Fruit fly (Drosophila melanogaster): Measurements from ENCODE around the gene CG12470.
A peak's percentile ranks its signal among the peaks of the same experiment; 100 is the strongest.

CG12470 gene

DNA sequence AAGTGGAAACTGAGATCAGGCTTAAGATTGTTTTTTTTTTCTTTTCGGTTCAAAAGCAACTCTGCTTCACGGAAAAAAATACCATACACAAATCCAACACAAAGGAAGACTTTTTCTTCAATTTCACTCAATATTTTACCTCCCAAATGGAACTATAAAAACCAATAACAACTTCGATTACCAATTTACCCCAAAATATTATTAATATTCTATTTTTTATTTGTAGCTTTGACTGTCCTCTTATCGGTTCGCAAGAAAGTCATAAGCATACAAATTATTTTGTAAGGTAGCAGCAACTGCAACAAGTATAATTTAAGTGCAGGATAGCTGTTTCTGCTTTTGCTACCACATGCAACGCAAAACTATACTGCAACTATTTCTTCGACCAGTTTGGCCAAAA is 26.5 kb downstream of the CG12470 start:
- TF ChIP-seq CG8478 (optimal IDR thresholded peaks at IDR 0.05) (no peak), CTCF (optimal IDR thresholded peaks at IDR 0.05) (no peak)

DNA sequence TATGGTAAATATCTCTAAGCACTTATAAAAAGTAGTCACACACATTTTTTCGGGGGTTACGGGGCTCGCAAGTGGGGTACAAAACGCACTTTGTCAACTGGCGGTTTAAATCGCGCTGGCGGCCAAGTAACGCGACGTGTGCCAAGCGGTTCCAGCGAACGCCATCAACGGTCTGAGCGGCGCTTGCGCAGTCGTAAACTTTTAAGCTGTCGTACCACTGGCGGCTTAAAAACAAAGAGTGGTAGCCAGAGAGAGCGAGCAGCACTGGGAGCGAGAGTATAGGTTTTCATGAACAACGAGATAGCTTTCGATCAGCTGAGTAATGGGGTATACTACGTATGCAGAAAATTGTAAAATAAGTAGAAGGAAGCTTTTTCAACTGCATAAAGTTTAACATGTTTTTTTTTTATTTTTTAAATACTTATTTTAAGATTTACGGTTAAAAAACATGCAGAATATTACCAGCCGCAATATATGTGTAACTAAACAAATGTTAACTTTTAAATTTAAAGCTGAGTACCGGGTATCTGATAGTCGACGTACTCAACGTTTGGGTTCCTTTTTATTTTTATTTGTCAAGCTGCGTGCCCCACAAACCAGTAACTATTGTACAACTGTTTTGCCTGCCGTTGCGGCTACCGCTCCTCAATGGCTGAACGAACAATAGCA is 27.3 kb downstream of the CG12470 start:
- no peak for TF ChIP-seq CG8478 (optimal IDR thresholded peaks at IDR 0.05)
- TF ChIP-seq CTCF (optimal IDR thresholded peaks at IDR 0.05): no peak

DNA sequence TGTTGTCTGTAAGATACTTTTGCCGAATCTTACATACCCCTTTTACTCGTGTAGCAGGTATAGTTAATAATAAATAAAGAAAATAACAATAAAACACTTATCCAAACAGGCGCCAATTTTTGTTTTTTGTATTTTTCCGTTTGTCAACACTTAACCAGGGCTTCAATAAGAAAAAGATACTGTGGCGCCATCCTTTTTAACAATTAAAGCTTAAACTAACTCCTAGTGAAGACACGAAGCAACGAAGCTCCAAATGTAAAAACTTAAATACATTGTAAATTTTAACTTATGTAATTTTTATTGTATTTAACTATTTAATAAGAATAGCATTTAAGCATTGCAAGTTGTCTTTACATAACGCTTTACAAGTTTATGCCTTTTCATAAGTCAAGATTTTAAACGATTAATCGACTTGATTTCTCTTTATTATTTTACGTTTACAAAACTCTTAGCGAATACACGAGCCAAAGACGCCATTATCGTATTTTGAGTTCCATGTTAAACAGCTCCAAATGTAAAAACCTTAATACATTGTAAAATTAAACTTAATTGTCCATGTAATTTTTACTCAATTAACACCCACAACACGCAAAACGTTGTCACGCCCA is 29.3 kb downstream of the CG12470 start:
- peak in 1 of 2 experiments; percentile 48 for TF ChIP-seq CTCF (optimal IDR thresholded peaks at IDR 0.05)
- TF ChIP-seq CG8478 (optimal IDR thresholded peaks at IDR 0.05): no peak

DNA sequence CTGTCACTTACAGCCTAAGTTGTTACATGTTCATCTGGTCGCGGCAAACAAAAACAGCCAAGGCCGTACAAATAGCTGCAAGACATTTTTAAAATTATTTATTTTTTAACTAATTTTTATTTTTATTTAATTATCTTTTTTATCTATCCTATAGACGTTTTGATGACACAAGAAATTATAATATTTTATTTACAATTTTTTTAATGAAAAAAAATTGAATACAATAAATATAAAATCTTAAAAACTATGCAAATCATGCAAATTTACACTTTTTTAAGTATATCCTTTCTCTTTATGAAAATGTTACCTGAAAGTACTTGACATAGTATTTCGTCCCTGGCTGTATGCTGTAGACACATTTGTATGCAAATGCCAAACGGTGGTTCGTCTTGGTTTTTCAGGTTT is 30.6 kb downstream of the CG12470 start:
- TF ChIP-seq CG8478 (optimal IDR thresholded peaks at IDR 0.05) (no peak), CTCF (optimal IDR thresholded peaks at IDR 0.05) (no peak)

DNA sequence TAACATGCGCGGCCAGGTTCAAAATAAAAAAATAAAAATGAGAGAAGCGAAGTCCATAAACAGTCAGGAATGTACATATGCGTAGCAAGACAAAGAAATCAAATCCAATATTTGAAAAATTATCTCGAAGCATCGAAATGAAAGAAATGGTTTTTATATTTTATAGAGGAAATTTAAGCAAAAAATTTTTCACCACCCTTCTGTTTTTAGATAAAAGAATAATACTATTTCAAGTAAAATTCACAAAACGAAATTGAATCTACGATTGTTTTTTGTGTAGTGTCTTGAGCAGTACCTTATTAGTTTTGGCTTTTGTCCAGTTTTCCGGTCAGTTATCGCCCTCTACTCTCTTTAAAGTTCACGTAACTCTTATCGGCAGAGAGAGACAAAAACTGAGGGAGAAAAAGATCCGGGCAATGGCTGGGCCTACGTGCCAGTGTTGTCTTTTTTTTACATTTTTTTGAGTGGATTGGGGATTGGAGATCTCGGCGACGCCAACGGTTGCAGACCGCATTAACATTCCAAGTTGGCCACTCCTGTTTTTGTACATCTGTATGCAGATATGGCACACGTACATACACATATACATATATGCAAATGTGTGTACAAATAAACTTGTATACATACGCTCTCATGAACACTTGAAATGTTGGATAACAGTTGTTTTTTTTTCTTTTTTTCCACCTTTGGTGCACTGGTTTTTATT is 32.5 kb downstream of the CG12470 start:
- no peak for TF ChIP-seq CG8478 (optimal IDR thresholded peaks at IDR 0.05)
- TF ChIP-seq CTCF (optimal IDR thresholded peaks at IDR 0.05): no peak

DNA sequence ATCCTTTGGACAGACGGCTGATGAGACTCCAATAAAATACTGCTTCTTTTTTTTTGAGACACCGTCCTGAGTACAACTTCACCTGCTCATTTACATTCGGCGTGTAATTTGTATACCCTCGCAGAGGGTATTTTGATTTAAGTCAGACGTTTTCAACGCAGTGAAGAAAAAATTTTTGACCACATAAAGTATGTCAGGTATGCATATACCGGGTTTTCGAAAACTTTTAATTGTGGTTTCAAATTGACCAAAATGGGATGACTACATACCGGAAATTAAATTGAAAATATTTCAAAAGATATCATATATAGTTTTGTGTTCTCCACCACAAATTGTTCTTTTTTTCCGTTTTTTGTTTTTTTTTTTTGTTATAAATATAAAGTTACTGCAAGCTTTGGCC is 33.3 kb downstream of the CG12470 start:
- no peak for TF ChIP-seq CTCF (optimal IDR thresholded peaks at IDR 0.05)
- no peak for TF ChIP-seq CG8478 (optimal IDR thresholded peaks at IDR 0.05)

DNA sequence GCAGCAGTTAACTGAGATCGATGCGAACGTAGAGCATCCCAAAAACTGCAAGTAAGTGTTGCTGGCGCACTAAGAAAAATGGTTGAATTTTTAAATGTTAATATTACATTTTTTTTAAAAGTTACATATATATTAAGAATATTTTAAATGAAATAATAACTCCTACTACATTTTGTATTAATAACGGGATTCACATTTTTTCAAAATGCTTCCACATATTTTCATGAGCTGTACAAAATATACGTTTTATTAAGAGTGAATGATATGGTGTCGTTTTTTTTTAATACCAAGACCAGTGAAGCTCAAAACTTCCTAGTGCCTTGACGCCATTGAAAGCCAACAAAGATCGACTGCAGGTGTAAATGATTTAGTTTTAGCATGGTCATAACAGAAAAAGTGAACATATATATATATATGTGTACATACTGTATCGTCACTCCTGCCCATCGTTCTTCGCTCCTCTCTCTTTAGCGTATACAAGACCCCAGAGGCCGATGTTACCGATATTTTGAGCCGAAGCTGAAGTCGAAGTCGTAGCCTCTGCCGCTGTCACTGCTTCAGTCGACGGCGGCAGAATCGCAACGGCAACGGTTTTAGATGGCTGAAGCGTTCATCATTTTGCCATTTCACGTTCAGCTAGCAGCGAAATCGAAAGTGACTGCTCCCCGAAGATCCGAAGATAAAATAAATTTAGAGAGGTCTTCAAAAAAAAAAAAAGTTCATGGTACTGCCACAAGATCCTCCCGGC is 35.1 kb downstream of the CG12470 start:
- TF ChIP-seq CG8478 (optimal IDR thresholded peaks at IDR 0.05) (no peak), CTCF (optimal IDR thresholded peaks at IDR 0.05) (no peak)

DNA sequence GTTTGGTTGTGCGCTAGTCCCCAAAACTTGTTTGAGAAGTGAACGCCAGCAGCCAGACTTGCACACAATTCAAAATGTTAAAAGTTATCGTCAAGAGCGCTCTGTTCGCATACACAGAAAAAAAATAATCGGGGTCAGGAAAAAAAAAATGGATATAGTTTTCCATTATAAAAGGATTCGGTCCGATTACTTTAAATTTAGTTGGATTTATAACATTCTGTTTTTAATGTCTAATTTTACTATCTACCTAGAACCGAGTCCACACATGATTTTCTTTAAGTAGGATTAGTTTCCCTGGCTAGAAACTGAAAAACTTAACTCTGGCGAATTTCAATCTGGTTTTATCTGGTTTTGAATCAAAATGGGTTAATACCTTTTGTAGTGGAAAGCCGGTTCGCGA is 37.8 kb downstream of the CG12470 start:
- TF ChIP-seq CG8478 (optimal IDR thresholded peaks at IDR 0.05) (no peak), CTCF (optimal IDR thresholded peaks at IDR 0.05) (no peak)

DNA sequence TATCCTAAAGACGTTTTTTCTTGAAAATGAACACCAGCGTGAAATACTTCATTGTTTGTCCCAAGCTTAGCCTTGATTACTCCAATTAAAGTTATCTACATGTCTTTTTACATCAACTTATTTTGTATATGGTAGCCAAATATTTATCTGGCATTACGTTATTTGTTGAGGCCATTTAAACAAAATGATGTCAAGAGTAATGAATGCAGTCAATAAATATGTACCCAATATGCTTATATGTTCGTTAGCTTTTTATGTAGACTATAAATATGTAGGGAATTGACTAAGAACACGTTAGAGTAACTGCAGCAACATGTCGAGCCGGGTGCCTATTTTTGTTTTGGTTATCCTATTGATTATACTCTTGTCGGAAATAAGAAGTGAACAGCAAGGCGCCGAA is 42.8 kb downstream of the CG12470 start, which contains the start of gene CG43181:
TSS of gene CG43181 (plus strand) at position 301 of the 400 bp plus-strand sequence.
- TF ChIP-seq CTCF (optimal IDR thresholded peaks at IDR 0.05) (no peak), CG8478 (optimal IDR thresholded peaks at IDR 0.05) (no peak)

DNA sequence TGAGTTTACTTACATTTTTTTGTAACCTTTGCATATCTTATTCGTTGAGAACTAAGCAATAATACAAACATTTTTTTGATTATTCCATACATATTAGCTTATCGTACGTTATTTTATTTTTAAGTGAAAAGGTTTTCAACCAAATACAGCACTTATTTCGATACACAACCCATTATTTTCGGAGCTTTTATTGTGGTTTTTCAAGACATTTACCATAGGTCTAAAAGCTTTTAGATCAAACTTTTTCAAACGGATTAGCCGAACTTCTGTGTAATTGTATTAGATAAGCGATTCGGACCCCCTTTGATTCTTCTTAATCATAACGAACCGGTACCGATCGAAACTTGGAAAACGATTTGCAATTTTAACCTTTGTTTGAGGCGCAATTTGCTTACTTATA is 43.5 kb downstream of the CG12470 start:
- TF ChIP-seq CG8478 (optimal IDR thresholded peaks at IDR 0.05) (no peak), CTCF (optimal IDR thresholded peaks at IDR 0.05) (no peak)

DNA sequence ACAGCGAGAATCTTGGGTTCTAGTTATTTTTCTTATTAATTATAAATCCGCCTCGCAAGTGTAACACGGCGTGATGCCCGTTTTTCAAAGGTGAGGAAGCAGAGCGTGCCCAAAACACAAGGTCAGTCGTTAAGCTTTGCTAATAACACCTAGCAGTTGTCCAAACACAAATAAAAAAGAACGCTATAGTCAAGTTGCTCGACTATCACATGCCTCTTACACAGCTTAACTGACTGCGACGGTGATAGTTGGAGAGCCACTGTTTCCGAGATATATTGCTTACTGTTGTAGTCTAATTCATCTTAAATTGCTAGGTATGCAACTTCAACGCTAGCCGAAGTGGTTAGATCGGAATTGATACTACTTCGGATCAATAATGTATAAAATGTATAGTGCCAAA is 44.1 kb downstream of the CG12470 start:
- no peak for TF ChIP-seq CTCF (optimal IDR thresholded peaks at IDR 0.05)

DNA sequence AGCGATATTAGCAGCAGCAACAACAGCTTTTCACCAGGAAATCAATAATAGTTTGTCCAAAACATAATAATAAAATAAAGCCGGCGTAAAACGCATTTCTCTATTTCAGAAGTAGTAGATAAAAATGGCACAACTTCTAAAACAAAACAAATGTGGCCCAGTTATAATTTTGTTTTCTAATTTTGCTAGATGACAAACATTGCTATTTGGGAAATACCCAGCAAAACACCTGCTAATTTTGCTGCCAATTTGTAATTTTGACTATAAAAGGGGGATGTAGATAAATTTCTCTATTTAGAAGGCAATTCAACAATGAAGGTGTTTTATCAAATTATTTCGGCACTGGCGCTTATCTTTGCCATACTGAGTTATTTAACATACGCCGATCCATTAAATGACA is 45.3 kb downstream of the CG12470 start, which contains the start of gene CG43182:
TSS of gene CG43182 (plus strand) at position 301 of the 400 bp plus-strand sequence.
- TF ChIP-seq CG8478 (optimal IDR thresholded peaks at IDR 0.05): no peak
- TF ChIP-seq CTCF (optimal IDR thresholded peaks at IDR 0.05): no peak

DNA sequence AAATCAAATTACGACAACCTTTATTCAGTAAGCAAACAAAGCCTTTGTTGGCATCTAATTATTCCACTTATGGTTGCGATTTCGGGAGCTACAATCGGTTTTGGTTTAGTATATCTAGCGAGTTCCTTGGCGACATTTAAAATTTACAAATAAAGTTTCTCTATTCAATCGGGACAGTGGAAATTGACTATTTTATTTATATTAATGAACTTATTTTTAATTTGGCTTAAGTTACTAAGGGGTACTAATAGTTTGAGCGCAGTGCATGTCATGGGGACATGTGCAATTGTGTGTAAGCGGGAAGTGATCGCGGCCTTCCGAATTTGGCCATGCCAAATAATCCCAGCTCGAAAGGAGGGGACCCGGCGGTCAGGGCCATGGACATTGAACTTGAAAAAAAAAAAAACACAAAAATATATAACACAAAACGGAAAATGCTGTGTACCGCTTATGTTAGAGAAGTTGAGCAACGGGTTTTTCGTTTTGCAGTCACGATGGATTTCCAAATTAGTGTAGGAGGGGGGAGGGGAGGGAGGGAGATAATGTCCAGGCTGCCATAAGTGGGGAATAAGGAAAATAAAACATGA is 46.5 kb downstream of the CG12470 start:
- TF ChIP-seq CG8478 (optimal IDR thresholded peaks at IDR 0.05) (no peak), CTCF (optimal IDR thresholded peaks at IDR 0.05) (no peak)

DNA sequence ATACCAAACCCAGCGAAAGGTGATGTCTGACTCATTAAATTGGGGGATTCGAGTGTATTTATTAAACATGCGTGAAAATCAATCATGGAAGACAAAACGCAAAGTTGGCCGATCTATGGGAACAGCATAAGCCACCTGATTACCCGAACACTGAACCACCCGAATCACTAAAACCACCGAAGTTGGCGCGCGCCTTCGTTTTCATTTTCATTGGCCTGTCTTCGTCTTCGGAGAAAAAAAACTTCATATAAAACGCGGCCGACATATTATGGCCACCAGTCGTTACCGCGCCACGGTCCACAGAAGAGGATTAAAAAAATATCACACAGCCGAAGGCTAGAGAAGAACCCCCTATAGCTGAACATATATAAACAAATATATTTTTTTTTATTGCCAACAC is 48.7 kb downstream of the CG12470 start, which contains the start of gene y:
TSS of gene y (plus strand) at position 278 of the 400 bp plus-strand sequence.
- TF ChIP-seq CTCF (optimal IDR thresholded peaks at IDR 0.05): no peak
- no peak for TF ChIP-seq CG8478 (optimal IDR thresholded peaks at IDR 0.05)

Measured in S2 (cell line).